Worm (Caenorhabditis elegans) whole organism, mixed stage, embryonic: Measurements from ENCODE around the gene inso-1.

Experiments
- M03D4.4 ChIP-seq: sonication (generic microtip); optimal IDR thresholded peaks from 2 replicates; lab custom pipeline; 2017; ENCODE audit warnings: mild to moderate bottlenecking, missing genetic modification characterization, missing compliant biosample characterization
- bed-3 ChIP-seq: fragments of 200-800 bp; sonication (Bioruptor generic); optimal IDR thresholded peaks from 3 replicates; lab custom pipeline; 2018; ENCODE audit warnings: mild to moderate bottlenecking, missing genetic modification characterization, moderate library complexity, missing compliant biosample characterization
- blmp-1 ChIP-seq: fragments of 150-350 bp; optimal IDR thresholded peaks from 2 replicates; lab custom pipeline; 2014; ENCODE audit warnings: missing biosample characterization, missing genetic modification characterization
- ceh-39 ChIP-seq: fragments of 150-350 bp; optimal IDR thresholded peaks from 2 replicates; lab custom pipeline; 2014; ENCODE audit warnings: missing biosample characterization, missing genetic modification characterization
- ceh-43 ChIP-seq: fragments of 200-800 bp; sonication (Bioruptor generic); optimal IDR thresholded peaks from 2 replicates; lab custom pipeline; 2018; ENCODE audit warnings: mild to moderate bottlenecking, missing genetic modification characterization, moderate library complexity, missing compliant biosample characterization
- ceh-83 ChIP-seq: fragments of 200-800 bp; sonication (Bioruptor generic); optimal IDR thresholded peaks from 2 replicates; lab custom pipeline; 2018; ENCODE audit warnings: mild to moderate bottlenecking, missing genetic modification characterization, missing compliant biosample characterization
- ces-1 ChIP-seq: fragments of 150-350 bp; optimal IDR thresholded peaks from 2 replicates; lab custom pipeline; 2014; ENCODE audit warnings: missing biosample characterization, missing genetic modification reagents, missing genetic modification characterization
- cnd-1 ChIP-seq: fragments of 200-800 bp; sonication (Bioruptor generic); optimal IDR thresholded peaks from 2 replicates; lab custom pipeline; 2018; ENCODE audit warnings: mild to moderate bottlenecking, missing genetic modification characterization, missing compliant biosample characterization
- drap-1 ChIP-seq: fragments of 200-800 bp; sonication (Bioruptor generic); optimal IDR thresholded peaks from 3 replicates; lab custom pipeline; 2018; ENCODE audit warnings: mild to moderate bottlenecking, missing genetic modification characterization, missing compliant biosample characterization
- elt-1 ChIP-seq: sonication (generic microtip); optimal IDR thresholded peaks from 2 replicates; lab custom pipeline; 2017; ENCODE audit warnings: missing genetic modification characterization, mild to moderate bottlenecking, missing compliant biosample characterization, antibody characterized with exemption, moderate library complexity, borderline replicate concordance; ENCODE audit not compliant: insufficient read depth
- elt-3 ChIP-seq: fragments of 150-350 bp; optimal IDR thresholded peaks from 2 replicates; lab custom pipeline; 2014; ENCODE audit warnings: missing biosample characterization, missing genetic modification characterization
- flh-1 ChIP-seq: fragments of 200-800 bp; sonication (Bioruptor generic); optimal IDR thresholded peaks from 2 replicates; lab custom pipeline; 2018; ENCODE audit warnings: mild to moderate bottlenecking, missing genetic modification characterization, moderate library complexity, missing compliant biosample characterization
- ham-2 ChIP-seq: fragments of 200-800 bp; sonication (Bioruptor generic); optimal IDR thresholded peaks from 2 replicates; lab custom pipeline; 2018; ENCODE audit warnings: mild to moderate bottlenecking, missing genetic modification characterization, missing compliant biosample characterization
- hlh-1 ChIP-seq: fragments of 150-350 bp; optimal IDR thresholded peaks from 2 replicates; lab custom pipeline; 2014; ENCODE audit warnings: missing biosample characterization, missing genetic modification reagents, missing genetic modification characterization
- lin-13 ChIP-seq: fragments of 150-350 bp; optimal IDR thresholded peaks from 2 replicates; lab custom pipeline; 2014; ENCODE audit warnings: missing biosample characterization, missing genetic modification characterization
- lin-32 ChIP-seq: fragments of 200-800 bp; sonication (Bioruptor generic); optimal IDR thresholded peaks from 2 replicates; lab custom pipeline; 2018; ENCODE audit warnings: mild to moderate bottlenecking, missing genetic modification characterization, missing compliant biosample characterization
- lsy-2 ChIP-seq: fragments of 150-350 bp; optimal IDR thresholded peaks from 2 replicates; lab custom pipeline; 2014; ENCODE audit warnings: missing biosample characterization, missing genetic modification characterization
- mab-5 ChIP-seq: fragments of 150-350 bp; optimal IDR thresholded peaks from 2 replicates; lab custom pipeline; 2014; ENCODE audit warnings: missing biosample characterization, missing genetic modification characterization
- mep-1 ChIP-seq: fragments of 150-350 bp; optimal IDR thresholded peaks from 2 replicates; lab custom pipeline; 2017; ENCODE audit warnings: missing biosample characterization, missing genetic modification reagents, missing genetic modification characterization, inconsistent platforms
- mls-2 ChIP-seq: sonication (generic microtip); optimal IDR thresholded peaks from 2 replicates; lab custom pipeline; 2016; ENCODE audit warnings: mild to moderate bottlenecking, missing genetic modification characterization, moderate library complexity, missing compliant biosample characterization
- nhr-12 ChIP-seq: fragments of 150-350 bp; optimal IDR thresholded peaks from 2 replicates; lab custom pipeline; 2014; ENCODE audit warnings: missing biosample characterization, missing genetic modification characterization
- nhr-2 ChIP-seq: fragments of 150-350 bp; optimal IDR thresholded peaks from 2 replicates; lab custom pipeline; 2014; ENCODE audit warnings: missing biosample characterization, missing genetic modification characterization
- nhr-237 ChIP-seq: fragments of 150-350 bp; optimal IDR thresholded peaks from 2 replicates; lab custom pipeline; 2014; ENCODE audit warnings: missing biosample characterization, missing genetic modification characterization
- nhr-28 ChIP-seq: fragments of 150-350 bp; optimal IDR thresholded peaks from 2 replicates; lab custom pipeline; 2014; ENCODE audit warnings: missing biosample characterization, missing genetic modification characterization
- nhr-76 ChIP-seq: sonication (generic microtip); optimal IDR thresholded peaks from 2 replicates; lab custom pipeline; 2017; ENCODE audit warnings: missing biosample characterization, missing genetic modification characterization
- pha-4 ChIP-seq: fragments of 150-350 bp; optimal IDR thresholded peaks from 2 replicates; lab custom pipeline; 2018; ENCODE audit warnings: missing biosample characterization, missing genetic modification reagents, missing genetic modification characterization
- sem-2 ChIP-seq: fragments of 200-800 bp; sonication (Bioruptor generic); optimal IDR thresholded peaks from 2 replicates; lab custom pipeline; 2018; ENCODE audit warnings: mild to moderate bottlenecking, missing genetic modification characterization, missing compliant biosample characterization
- snpc-4 ChIP-seq: fragments of 150-350 bp; optimal IDR thresholded peaks from 2 replicates; lab custom pipeline; 2014; ENCODE audit warnings: missing biosample characterization, missing genetic modification characterization
- sptf-1 ChIP-seq: sonication (generic microtip); optimal IDR thresholded peaks from 2 replicates; lab custom pipeline; 2017; ENCODE audit warnings: mild to moderate bottlenecking, missing genetic modification characterization, moderate library complexity, missing compliant biosample characterization
- tbx-8 ChIP-seq: fragments of 200-800 bp; sonication (Bioruptor generic); optimal IDR thresholded peaks from 2 replicates; lab custom pipeline; 2018; ENCODE audit warnings: mild to moderate bottlenecking, missing genetic modification characterization, moderate library complexity, missing compliant biosample characterization
- unc-120 ChIP-seq: sonication (generic microtip); optimal IDR thresholded peaks from 2 replicates; lab custom pipeline; 2017; ENCODE audit warnings: missing genetic modification characterization, missing compliant biosample characterization; ENCODE audit not compliant: poor library complexity, severe bottlenecking
- unc-39 ChIP-seq: fragments of 150-350 bp; optimal IDR thresholded peaks from 2 replicates; lab custom pipeline; 2014; ENCODE audit warnings: missing biosample characterization, missing genetic modification characterization
- unc-62 ChIP-seq: fragments of 150-350 bp; optimal IDR thresholded peaks from 2 replicates; lab custom pipeline; 2014; ENCODE audit warnings: missing biosample characterization, missing genetic modification reagents, missing genetic modification characterization
- zip-8 ChIP-seq: fragments of 150-350 bp; optimal IDR thresholded peaks from 2 replicates; lab custom pipeline; 2014; ENCODE audit warnings: missing biosample characterization, missing genetic modification characterization
- ztf-11 ChIP-seq: fragments of 150-350 bp; optimal IDR thresholded peaks from 2 replicates; lab custom pipeline; 2014; ENCODE audit warnings: missing biosample characterization, missing genetic modification characterization

The inso-1 gene

DNA sequence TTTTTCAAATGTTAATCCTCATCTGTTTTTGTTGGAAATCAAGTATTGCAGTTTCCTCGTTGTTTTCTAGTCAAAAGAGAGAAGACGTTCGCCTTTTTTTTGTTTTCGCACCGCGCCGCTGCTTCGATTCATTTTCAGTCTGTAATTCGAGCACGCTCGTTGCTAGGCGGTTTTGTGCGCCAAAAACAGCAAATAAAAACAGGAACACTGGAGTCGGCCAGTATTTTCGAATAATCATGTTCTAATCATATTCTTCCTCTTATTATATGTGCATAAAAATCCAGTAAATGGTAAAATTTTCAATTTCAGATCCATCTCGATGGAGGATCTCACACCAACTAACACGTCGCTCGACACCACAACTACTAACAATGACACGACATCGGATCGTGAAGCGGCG is 21.1 kb downstream of the inso-1 start, which contains the start of gene pdk-1:
TSS of gene pdk-1 (plus strand) at position 301 of the 400 bp plus-strand sequence.
- TF ChIP-seq tbx-8 = no peak
- TF ChIP-seq unc-62 = no peak
- TF ChIP-seq nhr-76 (tag; lab: Kevin White, UChicago) = no peak
- TF ChIP-seq elt-1 = no peak
- no peak for TF ChIP-seq lin-13 (tag; lab: Kevin White, UChicago)
- TF ChIP-seq unc-120 = no peak

DNA sequence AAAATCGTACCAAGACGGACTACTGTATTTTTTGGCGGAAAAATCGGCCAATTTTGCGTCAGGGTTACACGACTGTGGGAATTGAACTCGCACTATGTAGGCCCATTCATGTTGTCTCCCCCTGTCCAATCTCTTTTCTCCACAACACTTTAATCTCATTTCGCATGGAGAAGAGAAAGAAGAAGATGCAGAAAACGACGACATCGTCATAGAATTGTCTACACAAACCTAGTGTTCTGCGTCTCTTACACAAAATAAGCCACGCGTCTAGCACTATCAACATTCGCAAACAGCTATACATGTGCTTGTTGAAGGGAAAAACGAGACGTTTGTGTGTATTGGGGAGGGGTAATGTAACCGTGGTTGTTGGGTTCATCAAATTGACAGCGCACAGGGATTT is 23.0 kb downstream of the inso-1 start:
- TF ChIP-seq snpc-4 (no peak), flh-1 (GFP tag; lab: Kevin White, UChicago) (no peak), mab-5 (tag; lab: Kevin White, UChicago) (peak; percentile 29), ceh-83 (GFP tag; lab: Kevin White, UChicago) (no peak), pha-4 (tag; lab: Kevin White, UChicago) (no peak), bed-3 (GFP tag; lab: Kevin White, UChicago) (no peak), M03D4.4 (tag; lab: Kevin White, UChicago) (no peak), unc-120 (no peak), ztf-11 (tag; lab: Kevin White, UChicago) (no peak), hlh-1 (tag; lab: Kevin White, UChicago) (no peak), cnd-1 (tag; lab: Kevin White, UChicago) (no peak), nhr-28 (no peak), tbx-8 (no peak), lin-13 (tag; lab: Kevin White, UChicago) (no peak), sem-2 (GFP tag; lab: Kevin White, UChicago) (no peak), unc-39 (tag; lab: Kevin White, UChicago) (no peak), mep-1 (tag; lab: Kevin White, UChicago) (peak; percentile 84), ham-2 (GFP tag; lab: Kevin White, UChicago) (peak; percentile 53), lin-32 (GFP tag; lab: Kevin White, UChicago) (no peak), ceh-43 (GFP tag; lab: Kevin White, UChicago) (no peak), elt-1 (no peak), nhr-237 (tag; lab: Kevin White, UChicago) (peak; percentile 91), elt-3 (tag; lab: Kevin White, UChicago) (no peak), ces-1 (peak; percentile 99), drap-1 (GFP tag; lab: Kevin White, UChicago) (peak; percentile 46), unc-62 (peak; percentile 10), nhr-12 (tag; lab: Kevin White, UChicago) (no peak), ceh-39 (no peak), nhr-76 (tag; lab: Kevin White, UChicago) (no peak), zip-8 (no peak), nhr-2 (tag; lab: Kevin White, UChicago) (no peak), mls-2 (tag; lab: Kevin White, UChicago) (peak; percentile 8), lsy-2 (tag; lab: Kevin White, UChicago) (peak; percentile 25), sptf-1 (peak; percentile 47), blmp-1 (tag; lab: Kevin White, UChicago) (no peak)

ce11 chrX:1327201-1327600 is 27.3 kb downstream of the inso-1 start:
- no peak for TF ChIP-seq ces-1
- TF ChIP-seq, all 35 proteins: peak for 0

- TF ChIP-seq zip-8 = no peak
- TF ChIP-seq nhr-12 (tag; lab: Kevin White, UChicago) = no peak
- TF ChIP-seq elt-3 (tag; lab: Kevin White, UChicago) = no peak
- no peak for TF ChIP-seq unc-120
- TF ChIP-seq flh-1 (GFP tag; lab: Kevin White, UChicago) = no peak
- TF ChIP-seq nhr-2 (tag; lab: Kevin White, UChicago) = no peak
- TF ChIP-seq lin-32 (GFP tag; lab: Kevin White, UChicago) = no peak
- TF ChIP-seq snpc-4 = no peak
- TF ChIP-seq mab-5 (tag; lab: Kevin White, UChicago) = no peak
Measured at ce11 chrX:1329847-1330246, 29.9 kb downstream of the inso-1 start, which contains the start of gene F21E9.2. Gene F21E9.2, minus strand, starts transcription at chrX:1329947.
